Worm (Caenorhabditis elegans) whole organism, L3 larva: ENCODE measurements around the gene bus-5.
A peak's percentile ranks its signal among the peaks of the same experiment; 100 is the strongest.

Experiments
- R02D3.7 ChIP-seq: fragments of 150-350 bp; optimal IDR thresholded peaks from 2 replicates; lab custom pipeline; 2014; ENCODE audit warnings: missing biosample characterization, missing genetic modification characterization
- ZK546.5 ChIP-seq: sonication (generic microtip); optimal IDR thresholded peaks from 2 replicates; lab custom pipeline; 2017; ENCODE audit warnings: missing biosample characterization, missing genetic modification characterization
- aly-2 ChIP-seq: fragments of 150-350 bp; optimal IDR thresholded peaks from 2 replicates; lab custom pipeline; 2014; ENCODE audit warnings: missing biosample characterization, missing genetic modification characterization
- ama-1 ChIP-seq: fragments of 150-350 bp; optimal IDR thresholded peaks from 2 replicates; lab custom pipeline; 2018
- ceh-16 ChIP-seq: sonication (generic microtip); optimal IDR thresholded peaks from 2 replicates; lab custom pipeline; 2017; ENCODE audit warnings: missing biosample characterization, missing genetic modification characterization
- ceh-28 ChIP-seq: fragments of 150-350 bp; optimal IDR thresholded peaks from 2 replicates; lab custom pipeline; 2014; ENCODE audit warnings: missing biosample characterization, missing genetic modification reagents, missing genetic modification characterization
- ceh-82 ChIP-seq: fragments of 150-350 bp; optimal IDR thresholded peaks from 2 replicates; lab custom pipeline; 2014; ENCODE audit warnings: missing biosample characterization, missing genetic modification characterization
- ceh-9 ChIP-seq: sonication (generic microtip); optimal IDR thresholded peaks from 2 replicates; lab custom pipeline; 2018; ENCODE audit warnings: missing biosample characterization, missing genetic modification characterization
- daf-12 ChIP-seq: fragments of 150-350 bp; optimal IDR thresholded peaks from 2 replicates; lab custom pipeline; 2014; ENCODE audit warnings: missing biosample characterization, missing genetic modification reagents, missing genetic modification characterization
- egl-27 ChIP-seq: sonication (generic microtip); optimal IDR thresholded peaks from 4 replicates; lab custom pipeline; 2017; ENCODE audit warnings: missing biosample characterization, missing genetic modification reagents, missing genetic modification characterization
- egl-5 ChIP-seq: fragments of 150-350 bp; optimal IDR thresholded peaks from 2 replicates; lab custom pipeline; 2017; ENCODE audit warnings: missing biosample characterization, missing genetic modification reagents, missing genetic modification characterization, inconsistent platforms
- elt-1 ChIP-seq: fragments of 150-350 bp; optimal IDR thresholded peaks from 2 replicates; lab custom pipeline; 2014; ENCODE audit warnings: missing biosample characterization, missing genetic modification characterization
- elt-2 ChIP-seq: sonication (generic microtip); optimal IDR thresholded peaks from 2 replicates; lab custom pipeline; 2016; ENCODE audit warnings: missing genetic modification reagents, mild to moderate bottlenecking, missing genetic modification characterization, missing compliant biosample characterization
- elt-3 ChIP-seq, 3 experiments: fragments of 150-350 bp in 1 of 3; sonication (generic microtip) in 2 of 3; optimal IDR thresholded peaks; 2 replicates in 2 of 3; 4 replicates in 1 of 3; lab custom pipeline; 2014 to 2017; ENCODE audit warnings: missing biosample characterization in 3 of 3, missing genetic modification characterization in 3 of 3
- eor-1 ChIP-seq, 2 experiments: fragments of 150-350 bp; optimal IDR thresholded peaks; 2 replicates each; lab custom pipeline; 2014 to 2018; ENCODE audit warnings: missing biosample characterization in 2 of 2, missing genetic modification characterization in 2 of 2
- fkh-10 ChIP-seq: sonication (generic microtip); optimal IDR thresholded peaks from 2 replicates; lab custom pipeline; 2017; ENCODE audit warnings: missing biosample characterization, missing genetic modification reagents, missing genetic modification characterization
- fkh-2 ChIP-seq: fragments of 150-350 bp; optimal IDR thresholded peaks from 2 replicates; lab custom pipeline; 2014; ENCODE audit warnings: missing biosample characterization, missing genetic modification reagents, missing genetic modification characterization
- fos-1 ChIP-seq: fragments of 150-350 bp; optimal IDR thresholded peaks from 2 replicates; lab custom pipeline; 2014; ENCODE audit warnings: missing biosample characterization, missing genetic modification characterization
- hmg-11 ChIP-seq: sonication (generic microtip); optimal IDR thresholded peaks from 2 replicates; lab custom pipeline; 2016; ENCODE audit warnings: missing genetic modification characterization, missing compliant biosample characterization
- jun-1 ChIP-seq: fragments of 150-350 bp; optimal IDR thresholded peaks from 2 replicates; lab custom pipeline; 2014; ENCODE audit warnings: missing biosample characterization, missing genetic modification reagents, missing genetic modification characterization
- lin-15B ChIP-seq: fragments of 150-350 bp; optimal IDR thresholded peaks from 2 replicates; lab custom pipeline; 2014; ENCODE audit warnings: missing biosample characterization, missing genetic modification characterization
- lin-39 ChIP-seq: fragments of 150-350 bp; optimal IDR thresholded peaks from 2 replicates; lab custom pipeline; 2018; ENCODE audit warnings: missing biosample characterization, missing genetic modification reagents, missing genetic modification characterization
- lsy-12 ChIP-seq: sonication (generic microtip); optimal IDR thresholded peaks from 2 replicates; lab custom pipeline; 2016; ENCODE audit warnings: mild to moderate bottlenecking, missing genetic modification characterization, missing compliant biosample characterization
- mdl-1 ChIP-seq: fragments of 150-350 bp; optimal IDR thresholded peaks from 2 replicates; lab custom pipeline; 2014; ENCODE audit warnings: missing biosample characterization, missing genetic modification characterization
- mml-1 ChIP-seq: fragments of 150-350 bp; sonication (generic microtip); optimal IDR thresholded peaks from 3 replicates; lab custom pipeline; 2014; ENCODE audit warnings: missing biosample characterization, missing genetic modification characterization
- nfya-1 ChIP-seq: sonication (generic microtip); optimal IDR thresholded peaks from 2 replicates; lab custom pipeline; 2017; ENCODE audit warnings: missing genetic modification characterization, mild to moderate bottlenecking, missing compliant biosample characterization, antibody characterized with exemption, moderate library complexity; ENCODE audit not compliant: insufficient read depth
- nhr-11 ChIP-seq: fragments of 150-350 bp; optimal IDR thresholded peaks from 2 replicates; lab custom pipeline; 2014; ENCODE audit warnings: missing biosample characterization, missing genetic modification characterization
- nhr-12 ChIP-seq: fragments of 150-350 bp; optimal IDR thresholded peaks from 2 replicates; lab custom pipeline; 2014; ENCODE audit warnings: missing biosample characterization, missing genetic modification characterization
- nhr-23 ChIP-seq: fragments of 150-350 bp; optimal IDR thresholded peaks from 2 replicates; lab custom pipeline; 2014; ENCODE audit warnings: missing biosample characterization, missing genetic modification reagents, missing genetic modification characterization
- nhr-237 ChIP-seq: fragments of 150-350 bp; optimal IDR thresholded peaks from 2 replicates; lab custom pipeline; 2014; ENCODE audit warnings: missing biosample characterization, missing genetic modification characterization
- nhr-25 ChIP-seq: sonication (generic microtip); optimal IDR thresholded peaks from 2 replicates; lab custom pipeline; 2017; ENCODE audit warnings: missing biosample characterization, missing genetic modification characterization
- nhr-28 ChIP-seq: fragments of 150-350 bp; optimal IDR thresholded peaks from 2 replicates; lab custom pipeline; 2014; ENCODE audit warnings: missing biosample characterization, missing genetic modification characterization
- nhr-43 ChIP-seq: sonication (generic microtip); optimal IDR thresholded peaks from 2 replicates; lab custom pipeline; 2016; ENCODE audit warnings: mild to moderate bottlenecking, missing genetic modification characterization, missing compliant biosample characterization; ENCODE audit not compliant: poor library complexity, severe bottlenecking
- nhr-67 ChIP-seq: fragments of 150-350 bp; optimal IDR thresholded peaks from 2 replicates; lab custom pipeline; 2014; ENCODE audit warnings: missing biosample characterization, missing genetic modification characterization
- nhr-77 ChIP-seq: fragments of 150-350 bp; optimal IDR thresholded peaks from 2 replicates; lab custom pipeline; 2014; ENCODE audit warnings: missing biosample characterization, missing genetic modification characterization
- pha-4 ChIP-seq: fragments of 150-350 bp; optimal IDR thresholded peaks from 2 replicates; lab custom pipeline; 2014; ENCODE audit warnings: missing biosample characterization, missing genetic modification reagents, missing genetic modification characterization
- pqm-1 ChIP-seq: fragments of 150-350 bp; optimal IDR thresholded peaks from 2 replicates; lab custom pipeline; 2017; ENCODE audit warnings: missing biosample characterization, missing genetic modification characterization, inconsistent platforms
- sea-2 ChIP-seq: fragments of 150-350 bp; sonication (generic microtip); optimal IDR thresholded peaks from 4 replicates; lab custom pipeline; 2014; ENCODE audit warnings: missing biosample characterization, missing genetic modification reagents, missing genetic modification characterization
- skn-1 ChIP-seq: fragments of 150-350 bp; optimal IDR thresholded peaks from 2 replicates; lab custom pipeline; 2014; ENCODE audit warnings: missing biosample characterization, missing genetic modification characterization
- snpc-4 ChIP-seq: fragments of 150-350 bp; optimal IDR thresholded peaks from 2 replicates; lab custom pipeline; 2014; ENCODE audit warnings: missing biosample characterization, missing genetic modification characterization
- tbx-2 ChIP-seq: sonication (generic microtip); optimal IDR thresholded peaks from 2 replicates; lab custom pipeline; 2016; ENCODE audit warnings: mild to moderate bottlenecking, missing genetic modification characterization, missing compliant biosample characterization
- unc-39 ChIP-seq: sonication (generic microtip); optimal IDR thresholded peaks from 4 replicates; lab custom pipeline; 2017; ENCODE audit warnings: missing biosample characterization, missing genetic modification characterization
- unc-62 ChIP-seq: fragments of 150-350 bp; sonication (generic microtip); optimal IDR thresholded peaks from 4 replicates; lab custom pipeline; 2014; ENCODE audit warnings: missing biosample characterization, missing genetic modification reagents, missing genetic modification characterization
- zag-1 ChIP-seq: fragments of 150-350 bp; optimal IDR thresholded peaks from 2 replicates; lab custom pipeline; 2014; ENCODE audit warnings: missing biosample characterization, missing genetic modification characterization
- ztf-11 ChIP-seq: fragments of 150-350 bp; optimal IDR thresholded peaks from 2 replicates; lab custom pipeline; 2014; ENCODE audit warnings: missing biosample characterization, missing genetic modification characterization
- ztf-4 ChIP-seq: fragments of 150-350 bp; optimal IDR thresholded peaks from 2 replicates; lab custom pipeline; 2014; ENCODE audit warnings: missing biosample characterization, missing genetic modification characterization

Gene bus-5

ce11 chrX:2093169-2093568 lies 19.7 kb downstream of the bus-5 start, which contains the start of gene col-164:
Gene col-164 (plus strand): TSS chrX:2093469.
- TF ChIP-seq unc-39: no peak
- TF ChIP-seq ceh-9 (tag; lab: Kevin White, UChicago): no peak
- TF ChIP-seq R02D3.7 (tag; lab: Kevin White, UChicago): no peak
- no peak for TF ChIP-seq nhr-67 (tag; lab: Kevin White, UChicago)
- no peak for TF ChIP-seq nhr-28

DNA sequence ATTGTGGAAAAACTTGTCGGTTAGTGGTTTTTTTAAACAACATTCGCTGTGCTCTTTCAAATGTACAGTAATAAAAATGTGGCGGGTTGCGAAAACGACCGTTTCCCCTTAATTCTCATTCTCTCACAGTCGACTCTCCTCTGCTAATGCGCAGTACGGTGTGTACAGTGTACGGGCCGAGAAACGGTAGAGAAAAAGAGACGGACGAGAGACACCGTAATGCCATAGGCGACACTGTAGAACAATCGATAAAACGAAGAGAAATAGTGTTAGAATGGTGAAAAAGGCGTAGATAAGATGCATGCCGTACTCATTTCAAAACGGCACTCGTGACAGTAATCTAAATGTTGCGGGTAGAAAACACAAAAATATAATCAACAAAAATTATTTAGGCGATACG lies 22.4 kb downstream of the bus-5 start:
- peak; percentile 7 for TF ChIP-seq hmg-11 (tag; lab: Kevin White, UChicago)
- no peak for TF ChIP-seq snpc-4 (tag; lab: Kevin White, UChicago)
- TF ChIP-seq nhr-67 (tag; lab: Kevin White, UChicago): no peak
- TF ChIP-seq nhr-25 (tag; lab: Kevin White, UChicago): peak; percentile 51
- no peak for TF ChIP-seq nhr-237 (tag; lab: Kevin White, UChicago)
- TF ChIP-seq elt-1 (tag; lab: Kevin White, UChicago): no peak
- TF ChIP-seq unc-39: no peak
- TF ChIP-seq egl-5: no peak
- TF ChIP-seq pqm-1 (tag; lab: Kevin White, UChicago): peak; percentile 73
- TF ChIP-seq ceh-16 (tag; lab: Kevin White, UChicago): no peak
- no peak for TF ChIP-seq unc-62 (GFP tag; lab: Kevin White, UChicago)
- TF ChIP-seq pha-4 (tag; lab: Kevin White, UChicago): peak; percentile 66
- no peak for TF ChIP-seq ZK546.5 (tag; lab: Kevin White, UChicago)
- TF ChIP-seq nhr-28: no peak
- TF ChIP-seq tbx-2 (tag; lab: Kevin White, UChicago): no peak
- no peak for TF ChIP-seq eor-1 (tag; optimal IDR thresholded peaks at IDR 0.05; lab: Kevin White, UChicago)
- TF ChIP-seq elt-2 (tag; lab: Kevin White, UChicago): peak; percentile 75
- no peak for TF ChIP-seq ama-1 (lab: Kevin White, UChicago)
- peak; percentile 64 for TF ChIP-seq ceh-28 (tag; lab: Kevin White, UChicago)
- TF ChIP-seq nfya-1 (tag; lab: Kevin White, UChicago): peak; percentile 64
- TF ChIP-seq fos-1: no peak
- TF ChIP-seq R02D3.7 (tag; lab: Kevin White, UChicago): no peak
- no peak for TF ChIP-seq nhr-43
- TF ChIP-seq nhr-23: peak; percentile 50
- TF ChIP-seq jun-1 (tag; lab: Kevin White, UChicago): no peak

DNA sequence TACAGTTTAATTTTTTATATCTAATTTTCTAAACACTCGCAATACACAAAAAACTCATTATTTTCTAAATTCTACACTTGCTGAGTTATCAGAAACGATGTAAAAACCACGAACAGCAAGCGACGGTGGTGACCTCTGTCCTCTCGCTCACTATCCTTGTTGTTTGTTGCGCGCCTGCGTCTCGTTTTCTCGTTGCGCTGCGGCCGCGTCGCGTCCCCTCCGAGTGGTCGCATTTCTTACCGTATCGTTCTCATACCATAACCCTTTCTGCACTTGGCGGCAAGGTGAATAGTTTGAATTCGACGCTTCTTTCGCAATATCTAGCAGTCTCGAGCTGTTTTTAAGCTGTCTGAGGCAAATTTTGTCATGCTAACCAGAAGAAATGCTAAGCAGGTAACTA lies 23.5 kb downstream of the bus-5 start, which contains the start of gene lsy-2:
Gene lsy-2 (plus strand): TSS at position 271 of the 400 bp plus-strand sequence.
- TF ChIP-seq ceh-28 (tag; lab: Kevin White, UChicago): peak; percentile 25
- TF ChIP-seq lin-39 (tag; lab: Kevin White, UChicago): peak; percentile 83
- TF ChIP-seq ceh-16 (tag; lab: Kevin White, UChicago): no peak
- peak; percentile 51 for TF ChIP-seq ama-1 (lab: Kevin White, UChicago)
- no peak for TF ChIP-seq fos-1
- no peak for TF ChIP-seq unc-62 (GFP tag; lab: Kevin White, UChicago)
- TF ChIP-seq lin-15B (tag; lab: Kevin White, UChicago): peak; percentile 46
- TF ChIP-seq sea-2 (GFP tag; lab: Kevin White, UChicago): no peak
- TF ChIP-seq nhr-12 (tag; lab: Kevin White, UChicago): no peak
- no peak for TF ChIP-seq daf-12 (tag; lab: Kevin White, UChicago)
- no peak for TF ChIP-seq mdl-1
- TF ChIP-seq egl-27 (tag; lab: Kevin White, UChicago): no peak
- peak; percentile 62 for TF ChIP-seq elt-2 (tag; lab: Kevin White, UChicago)
- TF ChIP-seq ztf-11 (tag; lab: Kevin White, UChicago): no peak
- TF ChIP-seq ceh-82: no peak
- TF ChIP-seq elt-1 (tag; lab: Kevin White, UChicago): no peak
- no peak for TF ChIP-seq tbx-2 (tag; lab: Kevin White, UChicago)
- TF ChIP-seq nhr-77 (tag; lab: Kevin White, UChicago): no peak
- TF ChIP-seq unc-39: no peak
- no peak for TF ChIP-seq mml-1 (tag; lab: Kevin White, UChicago)
- TF ChIP-seq nfya-1 (tag; lab: Kevin White, UChicago): peak; percentile 98
- peak; percentile 64 for TF ChIP-seq egl-5
- TF ChIP-seq ztf-4 (tag; lab: Kevin White, UChicago): no peak
- TF ChIP-seq aly-2: no peak
- TF ChIP-seq elt-3 (tag; optimal IDR thresholded peaks at IDR 0.05; lab: Kevin White, UChicago): no peak
- TF ChIP-seq fkh-2: no peak
- peak; percentile 72 for TF ChIP-seq pha-4 (tag; lab: Kevin White, UChicago)
- no peak for TF ChIP-seq nhr-237 (tag; lab: Kevin White, UChicago)
- TF ChIP-seq nhr-25 (tag; lab: Kevin White, UChicago): peak; percentile 88
- TF ChIP-seq nhr-43: no peak
- no peak for TF ChIP-seq nhr-28
- no peak for TF ChIP-seq fkh-10 (GFP tag; lab: Kevin White, UChicago)
- TF ChIP-seq nhr-23: peak; percentile 44
- no peak for TF ChIP-seq zag-1 (tag; lab: Kevin White, UChicago)
- TF ChIP-seq eor-1 (tag; optimal IDR thresholded peaks at IDR 0.05; lab: Kevin White, UChicago): no peak
- TF ChIP-seq pqm-1 (tag; lab: Kevin White, UChicago): no peak
- no peak for TF ChIP-seq snpc-4 (tag; lab: Kevin White, UChicago)
- peak; percentile 84 for TF ChIP-seq hmg-11 (tag; lab: Kevin White, UChicago)
- no peak for TF ChIP-seq ceh-9 (tag; lab: Kevin White, UChicago)
- TF ChIP-seq lsy-12 (tag; lab: Kevin White, UChicago): peak; percentile 5
- TF ChIP-seq nhr-11: no peak
- peak; percentile 10 for TF ChIP-seq jun-1 (tag; lab: Kevin White, UChicago)
- no peak for TF ChIP-seq skn-1
- no peak for TF ChIP-seq ZK546.5 (tag; lab: Kevin White, UChicago)
- TF ChIP-seq nhr-67 (tag; lab: Kevin White, UChicago): no peak
